Fruit fly (Drosophila melanogaster): Measurements from ENCODE around the gene CG46025.

The CG46025 gene

DNA sequence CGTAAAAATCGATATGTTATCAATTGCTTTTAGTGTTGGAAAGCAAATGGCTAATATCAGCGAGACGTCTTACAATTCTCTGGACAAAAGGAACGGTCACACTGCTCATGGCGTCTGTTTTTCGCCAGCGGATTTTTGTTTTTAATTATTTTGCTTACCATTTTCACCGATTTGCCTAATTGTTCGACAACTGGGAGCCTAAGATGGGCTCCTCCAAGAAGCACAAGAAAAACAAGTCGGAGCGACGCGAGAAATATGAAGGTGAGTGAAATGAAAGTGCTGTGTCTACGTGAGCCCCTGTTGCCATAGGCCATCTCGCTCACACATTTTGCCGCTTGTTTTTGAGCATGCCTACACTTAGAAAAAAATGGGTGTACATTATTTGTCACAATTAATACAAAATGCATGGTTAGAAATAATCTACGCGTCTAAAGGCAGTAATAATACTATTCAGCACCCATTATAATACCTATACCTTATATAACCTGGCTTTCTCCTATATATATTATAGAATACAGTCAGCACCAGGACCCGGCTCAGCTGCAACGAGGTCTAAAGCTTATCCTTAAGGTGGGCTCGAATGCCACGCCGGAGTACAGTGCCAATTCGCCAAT lies 28.9 kb downstream of the CG46025 start, which contains the start of gene Brd7-9 (continued):
- TF ChIP-seq CG8359 (GFP tag; optimal IDR thresholded peaks at IDR 0.05; ENCODE audit: borderline replicate concordance) (peak; percentile 31), CG4820 (GFP tag; optimal IDR thresholded peaks at IDR 0.05) (peak; percentile 61), unc-4 (GFP tag; IDR thresholded peaks at IDR 0.05; ENCODE audit: partially characterized antibody) (peak; percentile 39; the same call in 1 of the 2 replicates), ewg (GFP tag; optimal IDR thresholded peaks at IDR 0.05) (peak; percentile 56), CG31365 (tag; optimal IDR thresholded peaks at IDR 0.05) (peak; percentile 48), CG33213 (GFP tag; optimal IDR thresholded peaks at IDR 0.05) (peak; percentile 38), CG5180 (GFP tag; optimal IDR thresholded peaks at IDR 0.05) (peak; percentile 41), bcd (GFP tag; optimal IDR thresholded peaks at IDR 0.05) (peak; percentile 67), schlank (tag; optimal IDR thresholded peaks at IDR 0.05) (no peak), gcm2 (GFP tag; optimal IDR thresholded peaks at IDR 0.05) (no peak), nmo (GFP tag; optimal IDR thresholded peaks at IDR 0.05) (peak; percentile 56), Scr (GFP tag; IDR thresholded peaks at IDR 0.05; ENCODE audit: partially characterized antibody) (peak; percentile 50), CG2199 (GFP tag; IDR thresholded peaks at IDR 0.05) (peak; percentile 41; the same call in 1 of the 3 replicates), CG16813 (GFP tag; IDR thresholded peaks at IDR 0.05; ENCODE audit: partially characterized antibody) (peak; percentile 22; the same call in 1 of the 3 replicates), ttk (GFP tag; IDR thresholded peaks at IDR 0.05) (peak; percentile 71), Hr78 (GFP tag; optimal IDR thresholded peaks at IDR 0.05) (no peak), CG14014 (GFP tag; IDR thresholded peaks at IDR 0.05) (peak; percentile 83), Six4 (GFP tag; optimal IDR thresholded peaks at IDR 0.05) (peak; percentile 48), Neu2 (GFP tag; optimal IDR thresholded peaks at IDR 0.05; ENCODE audit: borderline replicate concordance) (no peak), tap (tag; optimal IDR thresholded peaks at IDR 0.05) (peak; percentile 50), CG32532 (GFP tag; IDR thresholded peaks at IDR 0.05) (peak; percentile 91), shn (GFP tag; optimal IDR thresholded peaks at IDR 0.05) (peak; percentile 11), gfzf (GFP tag; optimal IDR thresholded peaks at IDR 0.05) (peak; percentile 71), Mrtf (GFP tag; IDR thresholded peaks at IDR 0.05) (peak; percentile 35; the same call in 1 of the 3 replicates), CG6272 (GFP tag; IDR thresholded peaks at IDR 0.05) (no peak), CG3838 (GFP tag; optimal IDR thresholded peaks at IDR 0.05) (peak; percentile 44), Stat92E (GFP tag; optimal IDR thresholded peaks at IDR 0.05) (peak in 1 of 3 experiments; percentile 56), CG14710 (tag; optimal IDR thresholded peaks at IDR 0.05) (peak; percentile 45), CG11723 (GFP tag; optimal IDR thresholded peaks at IDR 0.05) (peak; percentile 63), crc (GFP tag; optimal IDR thresholded peaks at IDR 0.05) (no peak), maf-S (GFP tag; optimal IDR thresholded peaks at IDR 0.05) (peak; percentile 25), zf30C (GFP tag; optimal IDR thresholded peaks at IDR 0.05) (peak; percentile 87), exex (tag; optimal IDR thresholded peaks at IDR 0.05) (no peak), CG32767 (GFP tag; IDR thresholded peaks at IDR 0.05) (peak; percentile 76), MTF-1 (GFP tag; optimal IDR thresholded peaks at IDR 0.05; ENCODE audit: borderline replicate concordance) (peak; percentile 55), sna (GFP tag; IDR thresholded peaks at IDR 0.05; ENCODE audit: partially characterized antibody) (peak; percentile 43), HmgD (GFP tag; optimal IDR thresholded peaks at IDR 0.05) (no peak), ato (GFP tag; IDR thresholded peaks at IDR 0.05; ENCODE audit: partially characterized antibody) (peak; percentile 30; the same call in 1 of the 2 replicates), CG15601 (tag; optimal IDR thresholded peaks at IDR 0.05) (peak; percentile 37), tio (GFP tag; optimal IDR thresholded peaks at IDR 0.05) (peak; percentile 56), repo (GFP tag; optimal IDR thresholded peaks at IDR 0.05) (peak; percentile 15), CG14860 (GFP tag; IDR thresholded peaks at IDR 0.05; ENCODE audit: partially characterized antibody) (0 out of 3 replicates have a peak, but pooled peaks have one; percentile 31), pb (GFP tag; optimal IDR thresholded peaks at IDR 0.05) (peak; percentile 39), Trl (optimal IDR thresholded peaks at IDR 0.05) (no peak), Trl (GFP tag; optimal IDR thresholded peaks at IDR 0.05) (peak; percentile 68), CG16815 (GFP tag; optimal IDR thresholded peaks at IDR 0.05) (peak; percentile 3), CG1233 (GFP tag; optimal IDR thresholded peaks at IDR 0.05) (peak; percentile 69), ERR (GFP tag; optimal IDR thresholded peaks at IDR 0.05) (no peak)

Measured in whole organism, embryonic.